Worm (Caenorhabditis elegans) whole organism, late embryonic: Measurements from ENCODE around the gene F09E5.16.

Experiments used
- C08G9.2 ChIP-seq: sonication (generic microtip); optimal IDR thresholded peaks from 2 replicates; lab custom pipeline; 2016; ENCODE audit warnings: mild to moderate bottlenecking, missing genetic modification characterization, moderate library complexity, missing compliant biosample characterization
- F13H6.1 ChIP-seq: sonication (generic microtip); optimal IDR thresholded peaks from 2 replicates; lab custom pipeline; 2016; ENCODE audit warnings: missing genetic modification characterization, missing compliant biosample characterization
- T23F11.4 ChIP-seq: fragments of 200-800 bp; sonication (Bioruptor generic); optimal IDR thresholded peaks from 2 replicates; lab custom pipeline; 2018; ENCODE audit warnings: mild to moderate bottlenecking, missing genetic modification characterization, missing compliant biosample characterization
- Y22D7AL.16 ChIP-seq: sonication (generic microtip); optimal IDR thresholded peaks from 2 replicates; lab custom pipeline; 2016; ENCODE audit warnings: missing genetic modification characterization, missing compliant biosample characterization
- ahr-1 ChIP-seq: sonication (generic microtip); optimal IDR thresholded peaks from 2 replicates; lab custom pipeline; 2016; ENCODE audit warnings: missing genetic modification characterization, missing compliant biosample characterization
- ama-1 ChIP-seq: fragments of 150-350 bp; optimal IDR thresholded peaks from 2 replicates; lab custom pipeline; 2014
- ceh-19 ChIP-seq: fragments of 200-800 bp; sonication (Bioruptor generic); optimal IDR thresholded peaks from 2 replicates; lab custom pipeline; 2018; ENCODE audit warnings: mild to moderate bottlenecking, missing genetic modification characterization, missing compliant biosample characterization
- ceh-2 ChIP-seq: sonication (generic microtip); optimal IDR thresholded peaks from 2 replicates; lab custom pipeline; 2016; ENCODE audit warnings: missing genotype, missing genetic modification characterization, missing compliant biosample characterization
- ceh-24 ChIP-seq: sonication (generic microtip); optimal IDR thresholded peaks from 2 replicates; lab custom pipeline; 2016; ENCODE audit warnings: mild to moderate bottlenecking, missing genetic modification characterization, missing compliant biosample characterization
- ceh-31 ChIP-seq: sonication (generic microtip); optimal IDR thresholded peaks from 2 replicates; lab custom pipeline; 2016; ENCODE audit warnings: missing genetic modification characterization, missing compliant biosample characterization
- ceh-34 ChIP-seq: sonication (generic microtip); optimal IDR thresholded peaks from 2 replicates; lab custom pipeline; 2016; ENCODE audit warnings: mild to moderate bottlenecking, missing genetic modification characterization, missing compliant biosample characterization
- ceh-45 ChIP-seq: fragments of 200-800 bp; sonication (Bioruptor generic); IDR thresholded peaks from 2 replicates; pipeline ENCODE4 v1.3.6; 2022; ENCODE audit warnings: missing genetic modification reagents, missing genetic modification characterization, missing compliant biosample characterization
- ceh-48 ChIP-seq: sonication (generic microtip); optimal IDR thresholded peaks from 2 replicates; lab custom pipeline; 2016; ENCODE audit warnings: missing genetic modification characterization, inconsistent platforms, missing compliant biosample characterization
- ceh-9 ChIP-seq: sonication (generic microtip); optimal IDR thresholded peaks from 2 replicates; lab custom pipeline; 2016; ENCODE audit warnings: mild to moderate bottlenecking, missing genetic modification characterization, inconsistent platforms, missing compliant biosample characterization
- che-1 ChIP-seq: sonication (generic microtip); optimal IDR thresholded peaks from 2 replicates; lab custom pipeline; 2016; ENCODE audit warnings: mild to moderate bottlenecking, missing genetic modification characterization, missing compliant biosample characterization
- dmd-4 ChIP-seq: sonication (generic microtip); optimal IDR thresholded peaks from 2 replicates; lab custom pipeline; 2016; ENCODE audit warnings: borderline replicate concordance, missing genetic modification characterization, missing compliant biosample characterization
- elt-2 ChIP-seq: sonication (generic microtip); optimal IDR thresholded peaks from 2 replicates; lab custom pipeline; 2016; ENCODE audit warnings: missing genetic modification reagents, missing genetic modification characterization, missing compliant biosample characterization
- elt-4 ChIP-seq: sonication (generic microtip); optimal IDR thresholded peaks from 2 replicates; lab custom pipeline; 2016; ENCODE audit warnings: missing genetic modification characterization, missing compliant biosample characterization
- ets-4 ChIP-seq: sonication (generic microtip); optimal IDR thresholded peaks from 2 replicates; lab custom pipeline; 2016; ENCODE audit warnings: missing genetic modification characterization, missing compliant biosample characterization
- fax-1 ChIP-seq: sonication (generic microtip); optimal IDR thresholded peaks from 2 replicates; lab custom pipeline; 2016; ENCODE audit warnings: missing genotype, missing genetic modification characterization, missing compliant biosample characterization
- fkh-10 ChIP-seq: fragments of 150-350 bp; optimal IDR thresholded peaks from 2 replicates; lab custom pipeline; 2014; ENCODE audit warnings: missing biosample characterization, missing genetic modification reagents, missing genetic modification characterization
- fkh-6 ChIP-seq: sonication (generic microtip); optimal IDR thresholded peaks from 2 replicates; lab custom pipeline; 2016; ENCODE audit warnings: missing genetic modification characterization, missing compliant biosample characterization
- hlh-13 ChIP-seq: fragments of 200-800 bp; sonication (Bioruptor generic); optimal IDR thresholded peaks from 2 replicates; lab custom pipeline; 2018; ENCODE audit warnings: mild to moderate bottlenecking, missing genetic modification characterization, missing compliant biosample characterization
- hlh-15 ChIP-seq: sonication (generic microtip); optimal IDR thresholded peaks from 2 replicates; lab custom pipeline; 2016; ENCODE audit warnings: missing genetic modification characterization, missing compliant biosample characterization
- hlh-30 ChIP-seq: sonication (generic microtip); optimal IDR thresholded peaks from 2 replicates; lab custom pipeline; 2017; ENCODE audit warnings: antibody characterized with exemption, missing genetic modification characterization, missing compliant biosample characterization; ENCODE audit not compliant: insufficient read depth
- hlh-6 ChIP-seq: sonication (generic microtip); optimal IDR thresholded peaks from 2 replicates; lab custom pipeline; 2016; ENCODE audit warnings: missing genotype, missing genetic modification characterization, missing compliant biosample characterization
- lim-6 ChIP-seq: sonication (generic microtip); optimal IDR thresholded peaks from 2 replicates; lab custom pipeline; 2016; ENCODE audit warnings: missing genetic modification characterization, missing compliant biosample characterization
- nfya-1 ChIP-seq: sonication (generic microtip); optimal IDR thresholded peaks from 2 replicates; lab custom pipeline; 2017; ENCODE audit warnings: missing genetic modification characterization, mild to moderate bottlenecking, missing compliant biosample characterization, antibody characterized with exemption, moderate library complexity
- nhr-11 ChIP-seq: fragments of 150-350 bp; optimal IDR thresholded peaks from 2 replicates; lab custom pipeline; 2014; ENCODE audit warnings: missing biosample characterization, missing genetic modification characterization
- nhr-232 ChIP-seq: sonication (generic microtip); optimal IDR thresholded peaks from 2 replicates; lab custom pipeline; 2016; ENCODE audit warnings: missing genetic modification characterization, missing compliant biosample characterization
- npax-4 ChIP-seq: sonication (generic microtip); optimal IDR thresholded peaks from 2 replicates; lab custom pipeline; 2016; ENCODE audit warnings: missing genetic modification characterization, missing compliant biosample characterization
- odd-2 ChIP-seq: sonication (generic microtip); optimal IDR thresholded peaks from 2 replicates; lab custom pipeline; 2017; ENCODE audit warnings: antibody characterized with exemption, mild to moderate bottlenecking, missing genetic modification characterization, missing compliant biosample characterization
- pat-9 ChIP-seq: fragments of 200-800 bp; sonication (Bioruptor generic); optimal IDR thresholded peaks from 2 replicates; lab custom pipeline; 2018; ENCODE audit warnings: mild to moderate bottlenecking, missing genetic modification characterization, moderate library complexity, missing compliant biosample characterization
- pax-1 ChIP-seq: fragments of 150-350 bp; optimal IDR thresholded peaks from 2 replicates; lab custom pipeline; 2014; ENCODE audit warnings: missing biosample characterization, missing genetic modification characterization
- pha-2 ChIP-seq: sonication (generic microtip); optimal IDR thresholded peaks from 2 replicates; lab custom pipeline; 2017; ENCODE audit warnings: mild to moderate bottlenecking, missing genetic modification characterization, missing compliant biosample characterization
- pha-4 ChIP-seq: fragments of 150-350 bp; optimal IDR thresholded peaks from 2 replicates; lab custom pipeline; 2018; ENCODE audit warnings: missing biosample characterization, missing genetic modification reagents, missing genetic modification characterization
- pqm-1 ChIP-seq: sonication (generic microtip); optimal IDR thresholded peaks from 2 replicates; lab custom pipeline; 2016; ENCODE audit warnings: missing genetic modification characterization, missing compliant biosample characterization
- pros-1 ChIP-seq: fragments of 150-350 bp; optimal IDR thresholded peaks from 2 replicates; lab custom pipeline; 2014; ENCODE audit warnings: missing biosample characterization, missing genetic modification reagents, missing genetic modification characterization
- ref-2 ChIP-seq: sonication (generic microtip); optimal IDR thresholded peaks from 2 replicates; lab custom pipeline; 2016; ENCODE audit warnings: missing genetic modification characterization, missing compliant biosample characterization
- syd-9 ChIP-seq: sonication (generic microtip); optimal IDR thresholded peaks from 2 replicates; lab custom pipeline; 2016; ENCODE audit warnings: mild to moderate bottlenecking, missing genetic modification characterization, moderate library complexity, missing compliant biosample characterization
- tbx-7 ChIP-seq: sonication (generic microtip); optimal IDR thresholded peaks from 2 replicates; lab custom pipeline; 2016; ENCODE audit warnings: missing genotype, missing genetic modification characterization, missing compliant biosample characterization
- unc-42 ChIP-seq: sonication (generic microtip); optimal IDR thresholded peaks from 2 replicates; lab custom pipeline; 2016; ENCODE audit warnings: missing genotype, missing genetic modification characterization, missing compliant biosample characterization

F09E5.16 gene

DNA sequence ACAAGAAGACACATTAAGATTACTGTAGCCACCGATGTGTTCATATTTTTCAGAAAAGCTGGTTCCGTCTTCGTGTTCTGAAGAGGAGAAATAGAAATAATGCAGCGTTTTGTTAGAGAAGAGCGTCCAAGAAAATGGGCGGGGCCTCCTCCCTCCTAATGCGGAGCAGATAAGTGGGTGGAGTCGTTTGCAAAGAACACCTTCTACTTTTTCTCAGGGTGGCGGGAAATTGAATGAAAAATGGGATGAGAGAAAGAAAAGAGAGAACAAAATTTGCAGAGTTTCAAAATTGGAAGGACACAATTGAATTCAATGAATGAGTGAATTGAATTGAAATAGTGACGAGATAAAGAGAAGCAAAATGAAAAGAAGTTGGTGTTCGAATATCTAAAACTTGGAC lies at the start of gene F09E5.16:
Gene F09E5.16 (minus strand): TSS at position 101 of the 400 bp plus-strand sequence.
- no peak for TF ChIP-seq ceh-9 (tag; lab: Kevin White, UChicago)

- no peak for TF ChIP-seq pqm-1 (tag; lab: Kevin White, UChicago)
- no peak for TF ChIP-seq ceh-48 (tag; lab: Kevin White, UChicago)
- TF ChIP-seq elt-4 (tag; lab: Kevin White, UChicago) = no peak
- TF ChIP-seq pha-2 (tag; lab: Kevin White, UChicago) = no peak
- TF ChIP-seq nfya-1 (tag; lab: Kevin White, UChicago) = no peak
- no peak for TF ChIP-seq ama-1
- no peak for TF ChIP-seq pax-1 (tag; lab: Kevin White, UChicago)
- no peak for TF ChIP-seq ceh-31 (tag; lab: Kevin White, UChicago)
- TF ChIP-seq fkh-10 = no peak
- no peak for TF ChIP-seq ref-2 (tag; lab: Kevin White, UChicago)
- TF ChIP-seq ceh-2 (tag; lab: Kevin White, UChicago) = no peak
- no peak for TF ChIP-seq nhr-232 (tag; lab: Kevin White, UChicago)
- TF ChIP-seq dmd-4 (tag; lab: Kevin White, UChicago) = no peak
- no peak for TF ChIP-seq fkh-6
- TF ChIP-seq hlh-13 = no peak
- no peak for TF ChIP-seq ceh-19
- TF ChIP-seq odd-2 (tag; lab: Kevin White, UChicago) = no peak
- no peak for TF ChIP-seq che-1
- TF ChIP-seq ceh-34 (tag; lab: Kevin White, UChicago) = no peak
- TF ChIP-seq pros-1 (tag; lab: Kevin White, UChicago) = no peak
These were observed 48.5 kb upstream of the F09E5.16 start, which contains the start of the genes EEED8.14 and EEED8.3 for ce11 chrII:5414040-5414439. Gene EEED8.14 (minus strand): TSS chrII:5414052. Gene EEED8.3 (plus strand): TSS chrII:5414276.

DNA sequence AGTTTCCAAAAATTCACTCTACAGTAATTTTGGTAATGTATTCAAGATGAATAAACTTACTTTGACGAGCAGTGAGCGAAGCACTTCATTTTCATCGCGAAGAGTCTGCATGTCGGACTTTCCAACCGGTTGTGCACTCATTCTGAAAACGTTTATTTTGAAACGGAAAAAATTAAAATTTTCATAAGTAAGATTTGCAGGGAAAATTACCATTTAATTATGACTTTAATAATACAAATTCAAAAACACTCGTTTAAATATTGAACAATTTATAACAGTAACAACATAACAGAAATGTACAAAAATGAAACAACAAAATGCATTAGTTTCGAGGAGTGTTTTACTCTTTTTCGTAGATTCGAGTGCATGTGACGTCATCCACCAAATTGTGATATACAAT lies 46.9 kb upstream of the F09E5.16 start, which contains the start of the genes EEED8.13 and EEED8.18:
Gene EEED8.13 (minus strand): TSS at position 101 of the 400 bp plus-strand sequence.
Gene EEED8.18 (minus strand): TSS at position 144 of the 400 bp plus-strand sequence.
- no peak for TF ChIP-seq ceh-24
- TF ChIP-seq ceh-9 (tag; lab: Kevin White, UChicago) = no peak

ce11 chrII:5408924-5409323 lies 43.4 kb upstream of the F09E5.16 start, which contains the start of the genes EEED8.12 and EEED8.4:
Gene EEED8.12 (minus strand): TSS chrII:5409024.
Gene EEED8.4 (plus strand): TSS chrII:5409319.
- no peak for TF ChIP-seq hlh-13
- no peak for TF ChIP-seq dmd-4 (tag; lab: Kevin White, UChicago)
- no peak for TF ChIP-seq fax-1 (tag; lab: Kevin White, UChicago)
- no peak for TF ChIP-seq che-1
- TF ChIP-seq hlh-6 (tag; lab: Kevin White, UChicago) = no peak
- no peak for TF ChIP-seq nhr-11 (tag; lab: Kevin White, UChicago)
- TF ChIP-seq npax-4 = no peak
- TF ChIP-seq nhr-232 (tag; lab: Kevin White, UChicago) = no peak
- TF ChIP-seq ceh-34 (tag; lab: Kevin White, UChicago) = no peak
- TF ChIP-seq syd-9 (tag; lab: Kevin White, UChicago) = no peak
- no peak for TF ChIP-seq ets-4 (tag; lab: Kevin White, UChicago)
- TF ChIP-seq hlh-15 (tag; lab: Kevin White, UChicago) = no peak
- no peak for TF ChIP-seq F13H6.1 (tag; lab: Kevin White, UChicago)
- no peak for TF ChIP-seq fkh-6

DNA sequence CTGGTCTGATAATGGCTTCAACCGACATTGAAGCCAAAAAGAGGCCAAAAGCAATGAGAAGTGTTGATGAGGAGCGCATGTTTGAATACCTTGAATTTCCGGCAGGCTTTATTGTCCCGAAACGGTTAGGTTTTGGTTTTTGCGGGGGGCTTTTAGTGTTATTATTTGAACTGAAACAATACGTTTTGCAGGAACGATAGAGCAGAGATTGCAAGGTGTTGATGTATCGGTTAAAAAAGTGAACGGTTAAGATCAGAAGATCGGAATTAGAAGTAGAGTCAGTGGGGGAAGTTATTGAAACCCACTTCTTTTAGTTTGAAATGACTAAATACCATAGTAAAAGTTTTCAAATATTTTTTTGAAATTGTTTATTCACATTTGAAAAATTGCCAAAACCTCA lies 42.0 kb upstream of the F09E5.16 start, which contains the start of gene clec-141:
Gene clec-141 (minus strand): TSS at position 101 of the 400 bp plus-strand sequence.
- TF ChIP-seq unc-42 (tag; lab: Kevin White, UChicago) = no peak

DNA sequence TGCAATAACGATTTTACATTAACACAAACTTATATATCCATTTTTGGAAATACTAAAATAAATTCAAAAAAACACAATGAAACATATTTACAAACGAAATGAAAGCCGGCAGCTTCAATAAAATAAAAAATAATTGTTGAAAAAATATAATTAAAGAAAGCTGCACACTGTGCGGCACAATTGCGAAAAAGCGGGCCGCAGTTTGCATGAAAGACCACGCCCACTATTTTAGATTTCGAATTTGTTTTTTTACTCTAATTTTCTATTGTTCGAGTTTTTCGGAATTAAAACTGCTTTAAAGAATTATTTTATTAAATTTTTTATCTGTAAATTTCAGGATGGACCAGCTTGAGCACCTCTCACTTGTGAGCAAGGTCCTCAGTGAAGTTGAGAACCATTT lies 33.7 kb upstream of the F09E5.16 start, which contains the start of gene mog-5:
Gene mog-5 (plus strand): TSS at position 338 of the 400 bp plus-strand sequence.
- TF ChIP-seq hlh-13 (no peak), lim-6 (no peak), C08G9.2 (no peak), Y22D7AL.16 (tag; lab: Kevin White, UChicago) (no peak), tbx-7 (tag; lab: Kevin White, UChicago) (no peak), pha-2 (tag; lab: Kevin White, UChicago) (peak; percentile 32), T23F11.4 (no peak), hlh-6 (tag; lab: Kevin White, UChicago) (no peak), elt-2 (tag; lab: Kevin White, UChicago) (no peak), dmd-4 (tag; lab: Kevin White, UChicago) (no peak), hlh-30 (tag; lab: Kevin White, UChicago) (no peak), ahr-1 (tag; lab: Kevin White, UChicago) (no peak), ceh-2 (tag; lab: Kevin White, UChicago) (peak; percentile 5), pat-9 (tag; lab: Kevin White, UChicago) (peak; percentile 30), ceh-48 (tag; lab: Kevin White, UChicago) (no peak), ceh-45 (GFP tag; lab: Robert Waterston, UW) (no peak), nhr-11 (tag; lab: Kevin White, UChicago) (no peak), pha-4 (no peak)
